Worm (Caenorhabditis elegans): ENCODE measurements around the gene M117.6.

DNA sequence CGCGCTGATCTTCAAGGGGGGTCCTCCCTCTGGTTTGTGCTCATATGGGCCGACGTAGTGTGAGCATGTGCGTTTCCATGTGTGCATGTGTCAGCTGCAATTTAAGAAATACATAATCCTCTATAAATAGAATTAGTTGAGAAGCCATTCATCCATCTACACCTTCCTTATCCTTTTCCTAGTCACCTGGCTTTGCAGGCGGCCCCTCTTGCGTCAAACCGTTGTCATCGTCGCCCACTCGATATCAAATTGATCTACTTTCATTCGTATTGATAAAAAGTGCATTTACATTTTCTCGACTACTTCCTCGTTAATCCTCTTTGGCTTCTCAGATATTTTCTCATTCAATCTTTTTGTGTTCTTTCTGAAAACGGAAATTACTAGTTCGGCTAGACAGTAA, 15.9 kb downstream of the M117.6 start:
- no peak for TF ChIP-seq unc-55 (GFP tag; optimal IDR thresholded peaks at IDR 0.05)
- no peak for TF ChIP-seq peb-1 (tag; optimal IDR thresholded peaks at IDR 0.05)
- no peak for TF ChIP-seq alr-1 (tag; optimal IDR thresholded peaks at IDR 0.05)
- TF ChIP-seq ceh-82 (tag; optimal IDR thresholded peaks at IDR 0.05) = no peak
